Fruit fly (Drosophila melanogaster) whole organism, pupa: ENCODE data around the gene CG15544.

Experiments
- CG10348 ChIP-seq: fragments of 200-800 bp; sonication (Bioruptor generic); IDR thresholded peaks from 2 replicates; pipeline ENCODE4 v1.3.6; 2022; ENCODE audit warnings: missing biosample characterization, missing genetic modification characterization
- CG12605 ChIP-seq: fragments of 200-800 bp; sonication (Bioruptor generic); IDR thresholded peaks from 2 replicates; pipeline ENCODE4 v1.3.6; 2022; ENCODE audit warnings: missing biosample characterization, missing genetic modification characterization
- CG13204 ChIP-seq: fragments of 200-800 bp; sonication (Bioruptor generic); optimal IDR thresholded peaks from 2 replicates; lab custom pipeline; 2018; ENCODE audit warnings: missing biosample characterization, mild to moderate bottlenecking, missing genetic modification characterization, moderate library complexity
- CG14655 ChIP-seq: fragments of 200-800 bp; sonication (Bioruptor generic); optimal IDR thresholded peaks from 3 replicates; lab custom pipeline; 2017; ENCODE audit warnings: mild to moderate bottlenecking, missing biosample characterization, missing genetic modification reagents, missing genetic modification characterization
- CG15710 ChIP-seq: fragments of 200-800 bp; sonication (Bioruptor generic); optimal IDR thresholded peaks from 2 replicates; lab custom pipeline; 2018; ENCODE audit warnings: missing biosample characterization, mild to moderate bottlenecking, missing genetic modification characterization, moderate library complexity
- CG17806 ChIP-seq: fragments of 200-800 bp; sonication (Bioruptor generic); optimal IDR thresholded peaks from 2 replicates; lab custom pipeline; 2018; ENCODE audit warnings: missing biosample characterization, mild to moderate bottlenecking, missing genetic modification characterization, moderate library complexity
- CG32121 ChIP-seq: fragments of 200-800 bp; sonication (Bioruptor generic); IDR thresholded peaks from 2 replicates; pipeline ENCODE4 v1.3.6; 2022; ENCODE audit warnings: missing biosample characterization, missing genetic modification characterization
- CG34367 ChIP-seq: fragments of 200-800 bp; sonication (Bioruptor generic); optimal IDR thresholded peaks from 2 replicates; lab custom pipeline; 2018; ENCODE audit warnings: missing biosample characterization, mild to moderate bottlenecking, missing genetic modification characterization
- CG4496 ChIP-seq: fragments of 200-800 bp; sonication (Bioruptor generic); IDR thresholded peaks from 3 replicates; pipeline ENCODE4 v1.3.6; 2022; ENCODE audit warnings: missing biosample characterization, missing genetic modification characterization
- CG8159 ChIP-seq: fragments of 200-800 bp; sonication (Bioruptor generic); optimal IDR thresholded peaks from 3 replicates; lab custom pipeline; 2018; ENCODE audit warnings: missing biosample characterization, mild to moderate bottlenecking, missing genetic modification characterization, moderate library complexity
- CG8301 ChIP-seq: fragments of 200-800 bp; sonication (Bioruptor generic); optimal IDR thresholded peaks from 2 replicates; lab custom pipeline; 2018; ENCODE audit warnings: missing biosample characterization, mild to moderate bottlenecking, missing genetic modification characterization
- CG9948 ChIP-seq: fragments of 200-800 bp; sonication (Bioruptor generic); optimal IDR thresholded peaks from 2 replicates; lab custom pipeline; 2018; ENCODE audit warnings: missing biosample characterization, mild to moderate bottlenecking, missing genetic modification characterization, moderate library complexity
- D1 ChIP-seq: fragments of 200-800 bp; sonication (Bioruptor generic); optimal IDR thresholded peaks from 2 replicates; lab custom pipeline; 2018; ENCODE audit warnings: missing biosample characterization, mild to moderate bottlenecking, missing genetic modification characterization, moderate library complexity
- EcR ChIP-seq: fragments of 200-800 bp; sonication (Bioruptor generic); optimal IDR thresholded peaks from 3 replicates; lab custom pipeline; 2019; ENCODE audit warnings: missing biosample characterization, missing genetic modification characterization, mild to moderate bottlenecking, moderate library complexity, missing genetic modification reagents
- Ets98B ChIP-seq: fragments of 200-800 bp; sonication (Bioruptor generic); IDR thresholded peaks from 2 replicates; pipeline ENCODE4 v1.3.6; 2022; ENCODE audit warnings: missing biosample characterization, missing genetic modification characterization
- Pif1A ChIP-seq: fragments of 200-800 bp; sonication (Bioruptor generic); optimal IDR thresholded peaks from 3 replicates; lab custom pipeline; 2016; ENCODE audit warnings: missing biosample characterization, missing genetic modification characterization
- Pif1B ChIP-seq: fragments of 200-800 bp; sonication (Bioruptor generic); optimal IDR thresholded peaks from 3 replicates; lab custom pipeline; 2016; ENCODE audit warnings: missing biosample characterization, missing genetic modification characterization
- Snoo ChIP-seq: fragments of 200-800 bp; sonication (Bioruptor generic); optimal IDR thresholded peaks from 3 replicates; lab custom pipeline; 2017; ENCODE audit warnings: missing biosample characterization, mild to moderate bottlenecking, missing genetic modification characterization, inconsistent platforms
- fd96Ca ChIP-seq: fragments of 200-800 bp; sonication (Bioruptor generic); IDR thresholded peaks from 3 replicates; pipeline ENCODE4 v1.3.6; 2022; ENCODE audit warnings: missing biosample characterization, missing genetic modification characterization
- gl ChIP-seq: fragments of 200-800 bp; sonication (Bioruptor generic); optimal IDR thresholded peaks from 2 replicates; lab custom pipeline; 2018; ENCODE audit warnings: missing biosample characterization, mild to moderate bottlenecking, missing genetic modification characterization
- rn ChIP-seq: fragments of 200-800 bp; sonication (Bioruptor generic); IDR thresholded peaks from 2 replicates; pipeline ENCODE4 v1.3.6; 2022; ENCODE audit warnings: missing biosample characterization, missing genetic modification characterization

Gene CG15544

DNA sequence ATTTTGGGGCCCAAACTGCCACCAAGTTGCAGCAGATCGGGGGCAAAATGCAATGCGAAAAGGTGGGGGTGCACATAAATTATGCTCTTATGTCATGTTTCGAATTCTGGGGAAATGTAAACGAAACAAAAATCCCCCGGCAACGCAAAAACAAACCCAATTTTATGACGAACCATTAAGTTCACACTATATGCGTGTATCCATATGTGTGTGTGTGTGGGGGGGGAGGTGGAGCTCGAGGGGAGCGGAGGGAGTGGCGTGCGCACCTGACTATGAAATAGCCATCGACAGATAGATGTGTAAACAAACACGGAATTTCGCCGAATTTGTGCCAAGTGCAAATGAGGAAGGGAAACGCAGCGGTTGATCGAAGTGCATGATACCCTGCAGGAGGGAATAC, 26.2 kb upstream of the CG15544 start:
- TF ChIP-seq D1 (tag; lab: Kevin White, UChicago) (no peak), CG4496 (GFP tag; lab: Robert Waterston, UW) (no peak), CG8159 (tag; lab: Kevin White, UChicago) (no peak), CG12605 (GFP tag; lab: Robert Waterston, UW) (no peak), CG15710 (tag; lab: Kevin White, UChicago) (no peak), rn (no peak), CG17806 (tag; lab: Kevin White, UChicago) (no peak), CG9948 (tag; lab: Kevin White, UChicago) (no peak)

dm6 chr3R:30802115-30802682, 25.4 kb upstream of the CG15544 start:
- TF ChIP-seq CG32121 (GFP tag; lab: Robert Waterston, UW): 0 out of 2 replicates have a peak, but pooled peaks have one; percentile 24
- TF ChIP-seq EcR: no peak
- no peak for TF ChIP-seq Pif1B (GFP tag; lab: Kevin White, UChicago)
- no peak for TF ChIP-seq CG17806 (tag; lab: Kevin White, UChicago)

dm6 chr3R:30802779-30803178, 24.8 kb upstream of the CG15544 start:
- TF ChIP-seq CG12605 (GFP tag; lab: Robert Waterston, UW): peak; percentile 20; the same call in 1 of the 2 replicates
- no peak for TF ChIP-seq Ets98B (GFP tag; lab: Robert Waterston, UW)

- TF ChIP-seq CG34367 (tag; lab: Kevin White, UChicago) (no peak), CG12605 (GFP tag; lab: Robert Waterston, UW) (0 out of 2 replicates have a peak, but pooled peaks have one; percentile 12)
Observed at dm6 chr3R:30803212-30803814, 24.3 kb upstream of the CG15544 start.

dm6 chr3R:30803815-30804515, 23.7 kb upstream of the CG15544 start:
- peak; percentile 76 for TF ChIP-seq CG34367 (tag; lab: Kevin White, UChicago)
- TF ChIP-seq CG12605 (GFP tag; lab: Robert Waterston, UW): 0 out of 2 replicates have a peak, but pooled peaks have one; percentile 9
- peak; percentile 90 for TF ChIP-seq CG14655 (GFP tag; lab: Kevin White, UChicago)
- TF ChIP-seq Pif1A (GFP tag; lab: Kevin White, UChicago): peak; percentile 77
- peak; percentile 63 for TF ChIP-seq CG10348 (GFP tag; lab: Robert Waterston, UW)
- no peak for TF ChIP-seq D1 (tag; lab: Kevin White, UChicago)
- TF ChIP-seq CG13204 (GFP tag; lab: Kevin White, UChicago): peak; percentile 25
- TF ChIP-seq Ets98B (GFP tag; lab: Robert Waterston, UW): peak; percentile 68
- peak; percentile 43 for TF ChIP-seq gl (tag; lab: Kevin White, UChicago)
- TF ChIP-seq CG8301 (tag; lab: Kevin White, UChicago): peak; percentile 83
- TF ChIP-seq CG9948 (tag; lab: Kevin White, UChicago): peak; percentile 84
- peak; percentile 84 for TF ChIP-seq CG4496 (GFP tag; lab: Robert Waterston, UW)
- peak; percentile 68; the same call in 1 of the 2 replicates for TF ChIP-seq rn
- peak; percentile 91 for TF ChIP-seq EcR
- peak; percentile 76 for TF ChIP-seq CG32121 (GFP tag; lab: Robert Waterston, UW)
- peak; percentile 86 for TF ChIP-seq CG8159 (tag; lab: Kevin White, UChicago)
- peak; percentile 86 for TF ChIP-seq CG15710 (tag; lab: Kevin White, UChicago)
- TF ChIP-seq Snoo: peak; percentile 70
- peak; percentile 73 for TF ChIP-seq CG17806 (tag; lab: Kevin White, UChicago)
- TF ChIP-seq fd96Ca (GFP tag; lab: Robert Waterston, UW): peak; percentile 87
- peak; percentile 79 for TF ChIP-seq Pif1B (GFP tag; lab: Kevin White, UChicago)
- TF ChIP-seq, all 21 proteins: peak for 20

DNA sequence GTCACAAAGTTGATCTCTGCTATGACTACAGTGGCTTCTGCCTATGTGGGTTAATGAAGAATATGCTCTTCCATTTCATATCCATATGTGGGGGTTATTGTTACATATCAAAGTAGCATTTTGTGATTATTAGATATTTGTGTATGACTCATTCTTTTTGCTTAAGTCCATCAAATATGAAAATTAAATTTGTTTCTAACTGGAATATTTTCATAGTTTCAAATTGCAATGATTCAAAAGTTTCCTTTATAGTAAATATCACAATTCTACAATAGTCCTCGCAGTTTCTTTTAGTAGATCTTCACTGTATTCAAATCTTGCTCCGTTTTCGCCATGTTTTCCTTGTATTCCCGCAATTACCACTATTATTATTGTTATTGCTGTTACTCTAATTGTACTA, 22.4 kb upstream of the CG15544 start:
- TF ChIP-seq CG32121 (GFP tag; lab: Robert Waterston, UW) (peak; percentile 85), Snoo (peak; percentile 22), CG8301 (tag; lab: Kevin White, UChicago) (peak; percentile 78), CG9948 (tag; lab: Kevin White, UChicago) (peak; percentile 62), Pif1A (GFP tag; lab: Kevin White, UChicago) (peak; percentile 72), CG13204 (GFP tag; lab: Kevin White, UChicago) (no peak), D1 (tag; lab: Kevin White, UChicago) (no peak), CG10348 (GFP tag; lab: Robert Waterston, UW) (peak; percentile 45; the same call in 1 of the 2 replicates), CG34367 (tag; lab: Kevin White, UChicago) (peak; percentile 56), CG12605 (GFP tag; lab: Robert Waterston, UW) (peak; percentile 76), CG17806 (tag; lab: Kevin White, UChicago) (peak; percentile 74), Ets98B (GFP tag; lab: Robert Waterston, UW) (peak; percentile 72), rn (peak; percentile 37; the same call in 1 of the 2 replicates), EcR (no peak), gl (tag; lab: Kevin White, UChicago) (peak; percentile 13), CG8159 (tag; lab: Kevin White, UChicago) (peak; percentile 72), CG4496 (GFP tag; lab: Robert Waterston, UW) (peak; percentile 84), Pif1B (GFP tag; lab: Kevin White, UChicago) (peak; percentile 11), CG14655 (GFP tag; lab: Kevin White, UChicago) (peak; percentile 83), fd96Ca (GFP tag; lab: Robert Waterston, UW) (no peak), CG15710 (tag; lab: Kevin White, UChicago) (peak; percentile 76)
- TF ChIP-seq, all 21 proteins: peak for 17
